Fruit fly (Drosophila melanogaster) whole organism, prepupa: ENCODE results near the gene CecA2.

Source experiments
- Blimp-1 ChIP-seq: fragments of 200-800 bp; sonication (Bioruptor generic); optimal IDR thresholded peaks from 3 replicates; lab custom pipeline; 2017; ENCODE audit warnings: missing biosample characterization, missing genetic modification characterization, mild to moderate bottlenecking, moderate library complexity, missing genetic modification reagents
- CG10631 ChIP-seq: fragments of 200-800 bp; sonication (Bioruptor generic); optimal IDR thresholded peaks from 2 replicates; lab custom pipeline; 2016; ENCODE audit warnings: missing biosample characterization, missing genetic modification characterization
- CG10669 ChIP-seq: fragments of 200-800 bp; sonication (Bioruptor generic); optimal IDR thresholded peaks from 3 replicates; lab custom pipeline; 2018; ENCODE audit warnings: missing biosample characterization, mild to moderate bottlenecking, missing genetic modification characterization, moderate library complexity
- CG11294 ChIP-seq: fragments of 200-800 bp; sonication (Bioruptor generic); IDR thresholded peaks from 2 replicates; pipeline ENCODE4 v1.3.6; 2022; ENCODE audit warnings: missing biosample characterization, missing genetic modification characterization
- CG11902 ChIP-seq: fragments of 200-800 bp; sonication (Bioruptor generic); optimal IDR thresholded peaks from 3 replicates; lab custom pipeline; 2016; ENCODE audit warnings: missing biosample characterization, missing genetic modification characterization
- CG1621 ChIP-seq: fragments of 200-800 bp; sonication (Bioruptor generic); optimal IDR thresholded peaks from 3 replicates; lab custom pipeline; 2018; ENCODE audit warnings: missing biosample characterization, mild to moderate bottlenecking, missing genetic modification characterization
- CG16779 ChIP-seq: fragments of 200-800 bp; sonication (Bioruptor generic); optimal IDR thresholded peaks from 3 replicates; lab custom pipeline; 2017; ENCODE audit warnings: missing biosample characterization, mild to moderate bottlenecking, missing genetic modification characterization
- CG3032 ChIP-seq: fragments of 200-800 bp; optimal IDR thresholded peaks from 2 replicates; lab custom pipeline; 2019; ENCODE audit warnings: missing biosample characterization, mild to moderate bottlenecking, missing genetic modification characterization, moderate library complexity
- CG34406 ChIP-seq: fragments of 200-800 bp; sonication (Bioruptor generic); optimal IDR thresholded peaks from 3 replicates; lab custom pipeline; 2016; ENCODE audit warnings: missing biosample characterization, missing genetic modification characterization
- CG6163 ChIP-seq: fragments of 200-800 bp; sonication (Bioruptor generic); IDR thresholded peaks from 3 replicates; pipeline ENCODE4 v1.3.6; 2022; ENCODE audit warnings: missing biosample characterization, missing genetic modification characterization
- CG6276 ChIP-seq: fragments of 200-800 bp; sonication (Bioruptor generic); optimal IDR thresholded peaks from 2 replicates; lab custom pipeline; 2017; ENCODE audit warnings: missing biosample characterization, mild to moderate bottlenecking, missing genetic modification characterization
- CG6808 ChIP-seq: fragments of 200-800 bp; sonication (Bioruptor generic); optimal IDR thresholded peaks from 3 replicates; lab custom pipeline; 2017; ENCODE audit warnings: missing biosample characterization, missing genetic modification characterization, mild to moderate bottlenecking, moderate library complexity, missing genetic modification reagents
- CG6854 ChIP-seq: fragments of 200-800 bp; sonication (Bioruptor generic); optimal IDR thresholded peaks from 2 replicates; lab custom pipeline; 2017; ENCODE audit warnings: missing biosample characterization, mild to moderate bottlenecking, missing genetic modification characterization
- CG8119 ChIP-seq: fragments of 200-800 bp; sonication (Bioruptor generic); IDR thresholded peaks from 3 replicates; pipeline ENCODE4 v1.3.6; 2022; ENCODE audit warnings: missing biosample characterization, missing genetic modification characterization
- CG9139 ChIP-seq: fragments of 200-800 bp; sonication (Bioruptor generic); optimal IDR thresholded peaks from 3 replicates; lab custom pipeline; 2017; ENCODE audit warnings: missing biosample characterization, mild to moderate bottlenecking, missing genetic modification characterization
- Eip75B ChIP-seq: fragments of 200-800 bp; sonication (Bioruptor generic); optimal IDR thresholded peaks from 3 replicates; lab custom pipeline; 2016; ENCODE audit warnings: missing biosample characterization, missing genetic modification characterization
- Eip78C ChIP-seq: fragments of 200-800 bp; sonication (Bioruptor generic); peaks from one replicate; lab custom pipeline; 2016; ENCODE audit warnings: missing biosample characterization, missing genetic modification characterization
- Eip93F ChIP-seq: fragments of 200-800 bp; sonication (Bioruptor generic); optimal IDR thresholded peaks from 2 replicates; lab custom pipeline; 2016; ENCODE audit warnings: missing biosample characterization, mild to moderate bottlenecking, missing genetic modification characterization
- Ets21C ChIP-seq: fragments of 200-800 bp; sonication (Bioruptor generic); optimal IDR thresholded peaks from 3 replicates; lab custom pipeline; 2016; ENCODE audit warnings: missing biosample characterization, missing genetic modification characterization
- Ets96B ChIP-seq: fragments of 200-800 bp; optimal IDR thresholded peaks from 2 replicates; lab custom pipeline; 2019; ENCODE audit warnings: missing biosample characterization, mild to moderate bottlenecking, missing genetic modification characterization, moderate library complexity
- Gug ChIP-seq: fragments of 200-800 bp; sonication (Bioruptor generic); IDR thresholded peaks from 2 replicates; pipeline ENCODE4 v1.3.6; 2022; ENCODE audit warnings: missing biosample characterization, missing genetic modification characterization
- Hr38 ChIP-seq: sonication (Bioruptor generic); optimal IDR thresholded peaks from 2 replicates; lab custom pipeline; 2016; ENCODE audit warnings: missing biosample characterization, missing genetic modification characterization
- Hr39 ChIP-seq: fragments of 200-800 bp; sonication (Bioruptor generic); optimal IDR thresholded peaks from 2 replicates; lab custom pipeline; 2016; ENCODE audit warnings: missing biosample characterization, missing genetic modification characterization
- Lpt ChIP-seq: fragments of 200-800 bp; sonication (Bioruptor generic); optimal IDR thresholded peaks from 3 replicates; lab custom pipeline; 2016; ENCODE audit warnings: missing biosample characterization, missing genetic modification characterization
- Met ChIP-seq: fragments of 200-800 bp; sonication (Bioruptor generic); optimal IDR thresholded peaks from 3 replicates; lab custom pipeline; 2016; ENCODE audit warnings: missing biosample characterization, missing genetic modification characterization
- Sox102F ChIP-seq: fragments of 200-800 bp; sonication (Bioruptor generic); optimal IDR thresholded peaks from 2 replicates; lab custom pipeline; 2016; ENCODE audit warnings: missing biosample characterization, mild to moderate bottlenecking, missing genetic modification characterization
- Sox14 ChIP-seq: fragments of 200-800 bp; sonication (Bioruptor generic); optimal IDR thresholded peaks from 3 replicates; lab custom pipeline; 2016; ENCODE audit warnings: missing biosample characterization, missing genetic modification characterization
- achi ChIP-seq: fragments of 200-800 bp; sonication (Bioruptor generic); optimal IDR thresholded peaks from 3 replicates; lab custom pipeline; 2016; ENCODE audit warnings: missing biosample characterization, missing genetic modification characterization
- acj6 ChIP-seq: fragments of 200-800 bp; sonication (Bioruptor generic); optimal IDR thresholded peaks from 3 replicates; lab custom pipeline; 2016; ENCODE audit warnings: missing biosample characterization, missing genetic modification characterization
- cyc ChIP-seq: fragments of 200-800 bp; sonication (Bioruptor generic); optimal IDR thresholded peaks from 3 replicates; lab custom pipeline; 2016; ENCODE audit warnings: missing biosample characterization, missing genetic modification characterization
- dac ChIP-seq: fragments of 200-800 bp; sonication (Bioruptor generic); optimal IDR thresholded peaks from 2 replicates; lab custom pipeline; 2017; ENCODE audit warnings: missing biosample characterization, mild to moderate bottlenecking, missing genetic modification characterization
- esn ChIP-seq: fragments of 200-800 bp; sonication (Bioruptor generic); optimal IDR thresholded peaks from 2 replicates; lab custom pipeline; 2016; ENCODE audit warnings: missing biosample characterization, mild to moderate bottlenecking, missing genetic modification characterization, moderate library complexity
- fd59A ChIP-seq: fragments of 200-800 bp; sonication (Bioruptor generic); optimal IDR thresholded peaks from 2 replicates; lab custom pipeline; 2017; ENCODE audit warnings: missing biosample characterization, mild to moderate bottlenecking, missing genetic modification characterization, missing genetic modification reagents
- fd85E ChIP-seq: fragments of 200-800 bp; sonication (Bioruptor generic); optimal IDR thresholded peaks from 3 replicates; lab custom pipeline; 2016; ENCODE audit warnings: missing biosample characterization, missing genetic modification characterization
- fkh ChIP-seq: fragments of 200-800 bp; sonication (Bioruptor generic); optimal IDR thresholded peaks from 3 replicates; lab custom pipeline; 2017; ENCODE audit warnings: missing biosample characterization, mild to moderate bottlenecking, missing genetic modification characterization, moderate library complexity
- lz ChIP-seq: fragments of 200-800 bp; sonication (Bioruptor generic); optimal IDR thresholded peaks from 3 replicates; lab custom pipeline; 2016; ENCODE audit warnings: missing biosample characterization, missing genetic modification characterization
- salr ChIP-seq, 2 experiments: fragments of 200-800 bp; sonication (Bioruptor generic); optimal IDR thresholded peaks; 3 replicates each; lab custom pipeline; 2016 to 2018; ENCODE audit warnings: missing biosample characterization in 2 of 2, missing genetic modification characterization in 2 of 2, mild to moderate bottlenecking in 1 of 2
- spab ChIP-seq: fragments of 200-800 bp; sonication (Bioruptor generic); optimal IDR thresholded peaks from 2 replicates; lab custom pipeline; 2017; ENCODE audit warnings: missing biosample characterization, mild to moderate bottlenecking, missing genetic modification characterization, missing genetic modification reagents
- ss ChIP-seq, 2 experiments: fragments of 200-800 bp; sonication (Bioruptor generic); optimal IDR thresholded peaks; 2 replicates in 1 of 2; 3 replicates in 1 of 2; lab custom pipeline; 2017 to 2018; ENCODE audit warnings: mild to moderate bottlenecking in 2 of 2, missing biosample characterization in 2 of 2, missing genetic modification characterization in 2 of 2, moderate library complexity in 1 of 2
- svp ChIP-seq: fragments of 200-800 bp; sonication (Bioruptor generic); peaks from one replicate; lab custom pipeline; 2016; ENCODE audit warnings: missing biosample characterization, missing genetic modification characterization
- topi ChIP-seq: fragments of 200-800 bp; sonication (Bioruptor generic); optimal IDR thresholded peaks from 3 replicates; lab custom pipeline; 2016; ENCODE audit warnings: missing biosample characterization, missing genetic modification characterization
- vri ChIP-seq: fragments of 200-800 bp; sonication (Bioruptor generic); optimal IDR thresholded peaks from 3 replicates; lab custom pipeline; 2016; ENCODE audit warnings: missing biosample characterization, mild to moderate bottlenecking, missing genetic modification characterization

The CecA2 gene

DNA sequence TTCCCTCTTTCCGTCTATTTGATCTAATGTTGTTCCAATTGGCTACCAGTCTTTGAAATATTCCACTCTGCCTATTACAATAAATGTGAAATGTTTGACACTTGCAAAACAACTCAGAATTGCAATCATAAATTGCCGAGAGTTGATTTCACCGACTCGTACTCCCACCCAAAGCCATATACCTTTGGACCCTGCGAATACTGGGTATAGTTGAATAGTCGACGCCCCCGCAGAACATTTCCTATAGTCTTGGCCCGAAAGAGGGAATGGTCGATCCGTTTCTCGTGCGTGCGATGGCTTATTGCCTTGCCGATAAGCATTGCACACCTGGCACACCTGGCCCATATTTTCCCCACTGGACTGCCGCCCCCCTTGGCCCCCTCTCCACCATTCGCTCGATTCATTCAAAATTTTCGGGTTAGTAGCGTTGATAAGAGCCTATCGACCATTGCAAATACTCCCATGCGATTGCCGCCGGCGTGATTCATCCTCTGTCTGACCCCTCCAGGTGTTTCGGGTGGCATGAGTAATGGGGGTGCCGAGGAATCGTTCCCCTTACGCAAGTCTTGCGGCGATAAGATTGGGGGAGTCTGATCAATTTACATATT, 11.8 kb upstream of the CecA2 start:
- peak; percentile 5 for TF ChIP-seq fkh
- no peak for TF ChIP-seq CG6808 (GFP tag; lab: Kevin White, UChicago)
- TF ChIP-seq vri = peak; percentile 91
- TF ChIP-seq Eip78C (GFP tag; lab: Kevin White, UChicago) = peak; percentile 5
- TF ChIP-seq, all 60 proteins: peak for 3

- no peak for TF ChIP-seq fd59A (GFP tag; lab: Kevin White, UChicago)
- TF ChIP-seq Eip75B (GFP tag; lab: Kevin White, UChicago) = no peak
- no peak for TF ChIP-seq acj6 (GFP tag; lab: Kevin White, UChicago)
- TF ChIP-seq, all 60 proteins: peak for 0
Measured at dm6 chr3R:30201064-30201463, 10.9 kb upstream of the CecA2 start.

DNA sequence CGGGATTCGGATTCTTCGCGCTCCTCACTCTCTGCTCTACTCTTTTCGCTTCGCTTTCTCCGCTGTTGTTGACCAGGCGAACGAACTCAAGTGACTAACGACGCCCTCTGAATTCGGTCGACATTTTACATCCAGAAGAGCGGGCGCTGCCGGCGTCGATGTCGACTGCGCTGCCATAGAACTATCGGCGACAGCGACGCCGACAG, 9.2 kb upstream of the CecA2 start, which contains the start of gene CG9743:
Gene CG9743, minus strand, starts transcription at position 101 of the 206 bp plus-strand sequence.
- no peak for TF ChIP-seq achi (GFP tag; lab: Kevin White, UChicago)
- no peak for TF ChIP-seq Ets21C (GFP tag; lab: Kevin White, UChicago)
- no peak for TF ChIP-seq Eip78C (GFP tag; lab: Kevin White, UChicago)
- no peak for TF ChIP-seq esn
- no peak for TF ChIP-seq Eip93F (GFP tag; lab: Kevin White, UChicago)
- no peak for TF ChIP-seq CG10669 (GFP tag; lab: Kevin White, UChicago)
- no peak for TF ChIP-seq Sox102F (GFP tag; lab: Kevin White, UChicago)
- TF ChIP-seq CG9139 (GFP tag; lab: Kevin White, UChicago) = no peak
- TF ChIP-seq CG6854 = no peak
- TF ChIP-seq spab = no peak
- no peak for TF ChIP-seq Hr38 (GFP tag; lab: Kevin White, UChicago)
- TF ChIP-seq Gug (GFP tag; lab: Robert Waterston, UW) = no peak

dm6 chr3R:30203104-30203986, 8.6 kb upstream of the CecA2 start:
- peak; percentile 84 for TF ChIP-seq CG6276 (GFP tag; lab: Kevin White, UChicago)
- TF ChIP-seq lz (GFP tag; lab: Kevin White, UChicago) = peak; percentile 59
- peak; percentile 64 for TF ChIP-seq CG10631 (GFP tag; lab: Kevin White, UChicago)
- TF ChIP-seq fd85E (GFP tag; lab: Kevin White, UChicago) = peak; percentile 13
- TF ChIP-seq CG3032 (tag; lab: Kevin White, UChicago) = peak; percentile 69
- TF ChIP-seq Eip93F (GFP tag; lab: Kevin White, UChicago) = no peak
- peak; percentile 79 for TF ChIP-seq Eip75B (GFP tag; lab: Kevin White, UChicago)
- peak in 1 of 2 experiments; percentile 63 for TF ChIP-seq salr (GFP tag; optimal IDR thresholded peaks at IDR 0.05; lab: Kevin White, UChicago)
- peak; percentile 58 for TF ChIP-seq CG34406 (GFP tag; lab: Kevin White, UChicago)
- TF ChIP-seq Ets96B = peak; percentile 75
- TF ChIP-seq acj6 (GFP tag; lab: Kevin White, UChicago) = peak; percentile 60
- no peak for TF ChIP-seq CG6854
- peak; percentile 94 for TF ChIP-seq Eip78C (GFP tag; lab: Kevin White, UChicago)
- peak; percentile 80 for TF ChIP-seq achi (GFP tag; lab: Kevin White, UChicago)
- TF ChIP-seq CG6163 (GFP tag; lab: Robert Waterston, UW) = peak; percentile 84
- peak; percentile 66 for TF ChIP-seq CG6808 (GFP tag; lab: Kevin White, UChicago)
- peak; percentile 40 for TF ChIP-seq Hr39
- no peak for TF ChIP-seq Sox102F (GFP tag; lab: Kevin White, UChicago)
- TF ChIP-seq Sox14 (GFP tag; lab: Kevin White, UChicago) = peak; percentile 40
- peak; percentile 59 for TF ChIP-seq topi (GFP tag; lab: Kevin White, UChicago)
- TF ChIP-seq svp (GFP tag; lab: Kevin White, UChicago) = peak; percentile 67
- TF ChIP-seq cyc (GFP tag; lab: Kevin White, UChicago) = peak; percentile 48
- peak; percentile 59 for TF ChIP-seq dac (GFP tag; lab: Kevin White, UChicago)
- TF ChIP-seq CG11294 = peak; percentile 70
- TF ChIP-seq Lpt = peak; percentile 80
- peak; percentile 65 for TF ChIP-seq Met (GFP tag; lab: Kevin White, UChicago)
- peak; percentile 69 for TF ChIP-seq CG11902 (GFP tag; lab: Kevin White, UChicago)
- no peak for TF ChIP-seq Blimp-1 (GFP tag; lab: Kevin White, UChicago)
- TF ChIP-seq CG16779 = peak; percentile 67
- peak; percentile 46 for TF ChIP-seq CG1621 (tag; lab: Kevin White, UChicago)
- TF ChIP-seq ss (GFP tag; optimal IDR thresholded peaks at IDR 0.05; lab: Kevin White, UChicago) = peak; percentile 61 to 72
- TF ChIP-seq CG8119 (GFP tag; lab: Robert Waterston, UW) = peak; percentile 77
- TF ChIP-seq Gug (GFP tag; lab: Robert Waterston, UW) = 0 out of 2 replicates have a peak, but pooled peaks have one; percentile 32
- no peak for TF ChIP-seq Ets21C (GFP tag; lab: Kevin White, UChicago)
